Worm (Caenorhabditis elegans) whole organism, L1 larva: ENCODE results near the gene F17E9.4.

Source experiments
- F16B12.6 ChIP-seq: fragments of 150-350 bp; optimal IDR thresholded peaks from 2 replicates; lab custom pipeline; 2014; ENCODE audit warnings: missing biosample characterization, missing genetic modification characterization
- lin-14 ChIP-seq: fragments of 200-800 bp; sonication (Bioruptor generic); optimal IDR thresholded peaks from 2 replicates; lab custom pipeline; 2018; ENCODE audit warnings: mild to moderate bottlenecking, missing genetic modification characterization, moderate library complexity, missing compliant biosample characterization
- nhr-11 ChIP-seq: fragments of 150-350 bp; optimal IDR thresholded peaks from 2 replicates; lab custom pipeline; 2014; ENCODE audit warnings: missing biosample characterization, missing genetic modification characterization
- nhr-71 ChIP-seq: sonication (generic microtip); optimal IDR thresholded peaks from 2 replicates; lab custom pipeline; 2016; ENCODE audit warnings: mild to moderate bottlenecking, missing genetic modification characterization, moderate library complexity, missing compliant biosample characterization
- unc-62 ChIP-seq: fragments of 150-350 bp; optimal IDR thresholded peaks from 2 replicates; lab custom pipeline; 2014; ENCODE audit warnings: missing biosample characterization, missing genetic modification reagents, missing genetic modification characterization

DNA sequence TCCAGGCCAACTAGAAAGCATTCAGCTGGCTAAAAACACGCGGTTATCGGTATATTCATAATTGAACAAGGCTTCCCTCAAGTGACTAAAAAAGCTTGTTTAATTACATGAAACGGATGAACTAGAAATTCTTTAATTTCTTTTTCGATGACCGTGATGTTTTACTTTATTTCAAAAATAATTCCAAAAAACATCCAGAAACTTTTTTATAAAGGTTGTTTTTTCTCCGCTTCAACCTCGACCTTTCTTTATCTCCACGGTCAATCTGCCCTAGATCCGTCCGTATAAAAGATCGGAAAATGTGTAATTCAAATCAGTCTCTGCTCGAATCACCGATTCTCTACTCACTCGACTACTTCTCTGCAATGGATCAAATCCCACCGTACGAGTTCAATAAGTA lies 2.7 kb upstream of the F17E9.4 start, which contains the start of gene F17E9.5:
- no peak for TF ChIP-seq nhr-11 (tag; lab: Kevin White, UChicago)
- no peak for TF ChIP-seq F16B12.6
- TF ChIP-seq nhr-71 (tag; lab: Kevin White, UChicago), result no peak
- TF ChIP-seq unc-62 (GFP tag; lab: Kevin White, UChicago), result no peak
- TF ChIP-seq lin-14 (GFP tag; lab: Kevin White, UChicago), result no peak
